Worm (Caenorhabditis elegans) whole organism, L3 larva: ENCODE data around the gene C34C6.10.

Experiments used
- R02D3.7 ChIP-seq: fragments of 150-350 bp; optimal IDR thresholded peaks from 2 replicates; lab custom pipeline; 2014; ENCODE audit warnings: missing biosample characterization, missing genetic modification characterization
- ZK546.5 ChIP-seq: sonication (generic microtip); optimal IDR thresholded peaks from 2 replicates; lab custom pipeline; 2017; ENCODE audit warnings: missing biosample characterization, missing genetic modification characterization
- aly-2 ChIP-seq: fragments of 150-350 bp; optimal IDR thresholded peaks from 2 replicates; lab custom pipeline; 2014; ENCODE audit warnings: missing biosample characterization, missing genetic modification characterization
- ama-1 ChIP-seq: fragments of 150-350 bp; optimal IDR thresholded peaks from 2 replicates; lab custom pipeline; 2018
- ceh-16 ChIP-seq: sonication (generic microtip); optimal IDR thresholded peaks from 2 replicates; lab custom pipeline; 2017; ENCODE audit warnings: missing biosample characterization, missing genetic modification characterization
- ceh-28 ChIP-seq: fragments of 150-350 bp; optimal IDR thresholded peaks from 2 replicates; lab custom pipeline; 2014; ENCODE audit warnings: missing biosample characterization, missing genetic modification reagents, missing genetic modification characterization
- ceh-82 ChIP-seq: fragments of 150-350 bp; optimal IDR thresholded peaks from 2 replicates; lab custom pipeline; 2014; ENCODE audit warnings: missing biosample characterization, missing genetic modification characterization
- ceh-9 ChIP-seq: sonication (generic microtip); optimal IDR thresholded peaks from 2 replicates; lab custom pipeline; 2018; ENCODE audit warnings: missing biosample characterization, missing genetic modification characterization
- daf-12 ChIP-seq: fragments of 150-350 bp; optimal IDR thresholded peaks from 2 replicates; lab custom pipeline; 2014; ENCODE audit warnings: missing biosample characterization, missing genetic modification reagents, missing genetic modification characterization
- egl-27 ChIP-seq: sonication (generic microtip); optimal IDR thresholded peaks from 4 replicates; lab custom pipeline; 2017; ENCODE audit warnings: missing biosample characterization, missing genetic modification reagents, missing genetic modification characterization
- egl-5 ChIP-seq: fragments of 150-350 bp; optimal IDR thresholded peaks from 2 replicates; lab custom pipeline; 2017; ENCODE audit warnings: missing biosample characterization, missing genetic modification reagents, missing genetic modification characterization, inconsistent platforms
- elt-1 ChIP-seq: fragments of 150-350 bp; optimal IDR thresholded peaks from 2 replicates; lab custom pipeline; 2014; ENCODE audit warnings: missing biosample characterization, missing genetic modification characterization
- elt-2 ChIP-seq: sonication (generic microtip); optimal IDR thresholded peaks from 2 replicates; lab custom pipeline; 2016; ENCODE audit warnings: missing genetic modification reagents, mild to moderate bottlenecking, missing genetic modification characterization, missing compliant biosample characterization
- elt-3 ChIP-seq, 3 experiments: fragments of 150-350 bp in 1 of 3; sonication (generic microtip) in 2 of 3; optimal IDR thresholded peaks; 2 replicates in 2 of 3; 4 replicates in 1 of 3; lab custom pipeline; 2014 to 2017; ENCODE audit warnings: missing biosample characterization in 3 of 3, missing genetic modification characterization in 3 of 3
- eor-1 ChIP-seq, 2 experiments: fragments of 150-350 bp; optimal IDR thresholded peaks; 2 replicates each; lab custom pipeline; 2014 to 2018; ENCODE audit warnings: missing biosample characterization in 2 of 2, missing genetic modification characterization in 2 of 2
- fkh-10 ChIP-seq: sonication (generic microtip); optimal IDR thresholded peaks from 2 replicates; lab custom pipeline; 2017; ENCODE audit warnings: missing biosample characterization, missing genetic modification reagents, missing genetic modification characterization
- fkh-2 ChIP-seq: fragments of 150-350 bp; optimal IDR thresholded peaks from 2 replicates; lab custom pipeline; 2014; ENCODE audit warnings: missing biosample characterization, missing genetic modification reagents, missing genetic modification characterization
- fos-1 ChIP-seq: fragments of 150-350 bp; optimal IDR thresholded peaks from 2 replicates; lab custom pipeline; 2014; ENCODE audit warnings: missing biosample characterization, missing genetic modification characterization
- hmg-11 ChIP-seq: sonication (generic microtip); optimal IDR thresholded peaks from 2 replicates; lab custom pipeline; 2016; ENCODE audit warnings: missing genetic modification characterization, missing compliant biosample characterization
- jun-1 ChIP-seq: fragments of 150-350 bp; optimal IDR thresholded peaks from 2 replicates; lab custom pipeline; 2014; ENCODE audit warnings: missing biosample characterization, missing genetic modification reagents, missing genetic modification characterization
- lin-15B ChIP-seq: fragments of 150-350 bp; optimal IDR thresholded peaks from 2 replicates; lab custom pipeline; 2014; ENCODE audit warnings: missing biosample characterization, missing genetic modification characterization
- lin-39 ChIP-seq: fragments of 150-350 bp; optimal IDR thresholded peaks from 2 replicates; lab custom pipeline; 2018; ENCODE audit warnings: missing biosample characterization, missing genetic modification reagents, missing genetic modification characterization
- lsy-12 ChIP-seq: sonication (generic microtip); optimal IDR thresholded peaks from 2 replicates; lab custom pipeline; 2016; ENCODE audit warnings: mild to moderate bottlenecking, missing genetic modification characterization, missing compliant biosample characterization
- mdl-1 ChIP-seq: fragments of 150-350 bp; optimal IDR thresholded peaks from 2 replicates; lab custom pipeline; 2014; ENCODE audit warnings: missing biosample characterization, missing genetic modification characterization
- mml-1 ChIP-seq: fragments of 150-350 bp; sonication (generic microtip); optimal IDR thresholded peaks from 3 replicates; lab custom pipeline; 2014; ENCODE audit warnings: missing biosample characterization, missing genetic modification characterization
- nfya-1 ChIP-seq: sonication (generic microtip); optimal IDR thresholded peaks from 2 replicates; lab custom pipeline; 2017; ENCODE audit warnings: missing genetic modification characterization, mild to moderate bottlenecking, missing compliant biosample characterization, antibody characterized with exemption, moderate library complexity; ENCODE audit not compliant: insufficient read depth
- nhr-11 ChIP-seq: fragments of 150-350 bp; optimal IDR thresholded peaks from 2 replicates; lab custom pipeline; 2014; ENCODE audit warnings: missing biosample characterization, missing genetic modification characterization
- nhr-12 ChIP-seq: fragments of 150-350 bp; optimal IDR thresholded peaks from 2 replicates; lab custom pipeline; 2014; ENCODE audit warnings: missing biosample characterization, missing genetic modification characterization
- nhr-23 ChIP-seq: fragments of 150-350 bp; optimal IDR thresholded peaks from 2 replicates; lab custom pipeline; 2014; ENCODE audit warnings: missing biosample characterization, missing genetic modification reagents, missing genetic modification characterization
- nhr-237 ChIP-seq: fragments of 150-350 bp; optimal IDR thresholded peaks from 2 replicates; lab custom pipeline; 2014; ENCODE audit warnings: missing biosample characterization, missing genetic modification characterization
- nhr-25 ChIP-seq: sonication (generic microtip); optimal IDR thresholded peaks from 2 replicates; lab custom pipeline; 2017; ENCODE audit warnings: missing biosample characterization, missing genetic modification characterization
- nhr-28 ChIP-seq: fragments of 150-350 bp; optimal IDR thresholded peaks from 2 replicates; lab custom pipeline; 2014; ENCODE audit warnings: missing biosample characterization, missing genetic modification characterization
- nhr-43 ChIP-seq: sonication (generic microtip); optimal IDR thresholded peaks from 2 replicates; lab custom pipeline; 2016; ENCODE audit warnings: mild to moderate bottlenecking, missing genetic modification characterization, missing compliant biosample characterization; ENCODE audit not compliant: poor library complexity, severe bottlenecking
- nhr-67 ChIP-seq: fragments of 150-350 bp; optimal IDR thresholded peaks from 2 replicates; lab custom pipeline; 2014; ENCODE audit warnings: missing biosample characterization, missing genetic modification characterization
- nhr-76 ChIP-seq: fragments of 150-350 bp; sonication (generic microtip); optimal IDR thresholded peaks from 5 replicates; lab custom pipeline; 2014; ENCODE audit warnings: missing biosample characterization, missing genetic modification characterization
- nhr-77 ChIP-seq: fragments of 150-350 bp; optimal IDR thresholded peaks from 2 replicates; lab custom pipeline; 2014; ENCODE audit warnings: missing biosample characterization, missing genetic modification characterization
- pqm-1 ChIP-seq: fragments of 150-350 bp; optimal IDR thresholded peaks from 2 replicates; lab custom pipeline; 2017; ENCODE audit warnings: missing biosample characterization, missing genetic modification characterization, inconsistent platforms
- sea-2 ChIP-seq: fragments of 150-350 bp; sonication (generic microtip); optimal IDR thresholded peaks from 4 replicates; lab custom pipeline; 2014; ENCODE audit warnings: missing biosample characterization, missing genetic modification reagents, missing genetic modification characterization
- skn-1 ChIP-seq: fragments of 150-350 bp; optimal IDR thresholded peaks from 2 replicates; lab custom pipeline; 2014; ENCODE audit warnings: missing biosample characterization, missing genetic modification characterization
- snpc-4 ChIP-seq: fragments of 150-350 bp; optimal IDR thresholded peaks from 2 replicates; lab custom pipeline; 2014; ENCODE audit warnings: missing biosample characterization, missing genetic modification characterization
- tbx-2 ChIP-seq: sonication (generic microtip); optimal IDR thresholded peaks from 2 replicates; lab custom pipeline; 2016; ENCODE audit warnings: mild to moderate bottlenecking, missing genetic modification characterization, missing compliant biosample characterization
- unc-39 ChIP-seq: sonication (generic microtip); optimal IDR thresholded peaks from 4 replicates; lab custom pipeline; 2017; ENCODE audit warnings: missing biosample characterization, missing genetic modification characterization
- unc-62 ChIP-seq: fragments of 150-350 bp; sonication (generic microtip); optimal IDR thresholded peaks from 4 replicates; lab custom pipeline; 2014; ENCODE audit warnings: missing biosample characterization, missing genetic modification reagents, missing genetic modification characterization
- zag-1 ChIP-seq: fragments of 150-350 bp; optimal IDR thresholded peaks from 2 replicates; lab custom pipeline; 2014; ENCODE audit warnings: missing biosample characterization, missing genetic modification characterization
- ztf-11 ChIP-seq: fragments of 150-350 bp; optimal IDR thresholded peaks from 2 replicates; lab custom pipeline; 2014; ENCODE audit warnings: missing biosample characterization, missing genetic modification characterization
- ztf-4 ChIP-seq: fragments of 150-350 bp; optimal IDR thresholded peaks from 2 replicates; lab custom pipeline; 2014; ENCODE audit warnings: missing biosample characterization, missing genetic modification characterization

The C34C6.10 gene

DNA sequence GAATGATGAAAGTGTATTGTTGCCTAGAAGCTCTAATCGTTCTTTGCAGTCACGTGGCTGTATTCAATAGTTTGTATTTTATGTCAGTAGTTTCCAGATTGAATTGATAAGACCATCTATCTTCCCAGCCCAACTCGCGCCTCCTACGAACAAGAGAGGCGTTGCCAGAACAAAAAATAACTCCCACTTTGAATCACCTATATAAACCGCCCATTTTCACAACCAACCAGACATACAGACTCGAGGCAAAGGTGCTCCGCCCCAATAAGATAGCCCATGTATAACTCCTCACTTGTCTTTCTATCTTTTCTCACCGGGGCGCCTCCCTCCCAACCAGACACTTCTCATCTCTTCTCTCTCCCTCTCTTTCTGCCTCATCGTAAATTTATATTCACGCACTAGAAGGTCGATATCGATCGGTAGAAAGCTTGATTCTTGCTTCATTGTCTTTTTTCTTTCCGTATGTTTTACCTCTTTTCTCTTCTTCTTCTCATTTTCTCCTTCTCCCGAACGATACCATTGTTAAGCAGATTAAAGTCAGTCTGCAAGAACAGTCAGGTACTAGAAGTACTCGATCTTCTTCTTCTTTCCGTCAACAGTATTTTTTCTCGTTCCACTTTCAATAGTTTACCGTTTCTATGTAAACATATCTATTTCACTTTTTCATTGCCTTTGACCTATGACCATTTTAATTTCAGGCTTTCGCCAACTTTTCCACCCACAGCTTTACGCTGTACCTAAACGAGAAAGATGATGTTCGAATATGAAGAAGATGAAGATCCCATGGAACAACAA lies 47.9 kb upstream of the C34C6.10 start, which contains the start of gene mak-1 (continued):
- TF ChIP-seq R02D3.7: no peak
- no peak for TF ChIP-seq egl-27
- peak; percentile 17 for TF ChIP-seq nhr-23 (tag; lab: Kevin White, UChicago)
- no peak for TF ChIP-seq snpc-4 (tag; lab: Kevin White, UChicago)
- TF ChIP-seq ceh-9 (tag; lab: Kevin White, UChicago): no peak
- no peak for TF ChIP-seq ztf-4
- no peak for TF ChIP-seq mdl-1 (tag; lab: Kevin White, UChicago)
- peak; percentile 90 for TF ChIP-seq elt-2 (tag; lab: Kevin White, UChicago)
- peak; percentile 75 for TF ChIP-seq jun-1 (tag; lab: Kevin White, UChicago)

DNA sequence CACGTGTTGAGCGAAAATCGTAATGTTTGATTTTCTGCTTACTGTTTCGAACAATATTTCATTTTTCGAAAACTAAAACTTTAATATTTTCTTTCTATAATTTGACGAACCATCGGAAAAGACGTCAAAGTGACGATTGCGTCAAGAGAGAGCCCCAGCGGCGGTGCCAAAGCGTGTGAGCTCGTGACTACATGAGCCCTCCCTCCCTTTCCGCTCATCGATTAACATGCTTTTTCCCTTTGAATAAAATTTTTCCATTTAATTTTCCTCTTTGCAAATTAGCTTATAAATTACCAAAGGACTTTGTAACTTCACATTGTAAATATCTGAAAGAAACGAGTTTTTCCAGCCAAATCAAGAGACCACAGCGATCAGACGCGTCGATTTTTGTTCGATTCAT lies 47.3 kb upstream of the C34C6.10 start:
- TF ChIP-seq hmg-11: no peak
- peak; percentile 21 for TF ChIP-seq lin-15B (tag; lab: Kevin White, UChicago)
- TF ChIP-seq skn-1: no peak

DNA sequence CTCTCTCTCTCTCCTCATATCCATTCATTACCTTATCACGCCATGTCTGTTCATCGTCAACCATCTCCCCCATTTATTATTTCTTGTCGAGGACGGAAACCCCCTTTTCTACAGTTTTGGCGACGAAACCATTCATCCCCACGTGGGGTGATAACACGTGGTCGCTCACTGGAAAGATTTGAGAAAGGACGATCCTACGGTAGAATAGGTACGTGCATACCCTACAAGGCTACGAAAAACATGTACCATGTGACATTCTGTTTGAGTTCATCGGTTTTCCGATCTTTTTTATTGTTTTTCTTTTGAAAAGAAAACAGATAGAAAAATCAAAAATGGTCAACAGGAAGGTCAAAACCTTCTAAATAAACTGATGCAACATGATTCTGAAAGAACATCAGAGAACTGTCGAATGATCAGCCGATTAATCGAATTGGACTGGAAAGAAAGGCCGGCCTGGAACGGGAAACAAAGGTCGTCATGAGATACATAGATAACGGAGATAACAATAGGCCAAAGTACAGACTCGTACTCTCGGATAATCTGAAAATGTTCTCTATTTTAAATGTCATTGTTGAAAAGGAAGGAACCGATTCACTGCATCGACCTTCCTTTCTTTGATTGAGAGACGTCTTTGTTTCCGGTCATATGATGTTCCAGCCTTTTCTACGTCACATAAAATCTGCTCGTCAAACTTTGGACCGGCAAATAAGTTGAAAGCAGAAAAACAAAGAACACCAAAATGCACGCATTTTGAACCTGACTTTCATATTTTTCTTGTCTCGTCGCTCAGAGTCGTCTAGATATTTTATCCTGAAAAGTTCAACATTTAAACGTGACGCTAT lies 46.5 kb upstream of the C34C6.10 start:
- TF ChIP-seq lin-15B (tag; lab: Kevin White, UChicago) (no peak), ZK546.5 (no peak), nhr-76 (tag; lab: Kevin White, UChicago) (no peak), ceh-28 (tag; lab: Kevin White, UChicago) (no peak), eor-1 (tag; optimal IDR thresholded peaks at IDR 0.05; lab: Kevin White, UChicago) (no peak), tbx-2 (tag; lab: Kevin White, UChicago) (peak; percentile 52), fkh-2 (tag; lab: Kevin White, UChicago) (no peak), jun-1 (tag; lab: Kevin White, UChicago) (peak; percentile 66), nhr-25 (tag; lab: Kevin White, UChicago) (peak; percentile 88), ztf-11 (tag; lab: Kevin White, UChicago) (no peak), fos-1 (tag; lab: Kevin White, UChicago) (no peak), nhr-237 (tag; lab: Kevin White, UChicago) (no peak), nhr-67 (tag; lab: Kevin White, UChicago) (no peak), ama-1 (lab: Kevin White, UChicago) (peak; percentile 63), skn-1 (no peak), aly-2 (tag; lab: Kevin White, UChicago) (no peak), nhr-43 (tag; lab: Kevin White, UChicago) (peak; percentile 95), ceh-82 (tag; lab: Kevin White, UChicago) (no peak), nhr-23 (tag; lab: Kevin White, UChicago) (peak; percentile 85), unc-62 (GFP tag; lab: Kevin White, UChicago) (no peak), egl-27 (peak; percentile 34), elt-3 (tag; optimal IDR thresholded peaks at IDR 0.05; lab: Kevin White, UChicago) (peak in 2 of 3 experiments; percentile 21 to 59), ceh-16 (no peak), mdl-1 (tag; lab: Kevin White, UChicago) (peak; percentile 92), fkh-10 (GFP tag; lab: Kevin White, UChicago) (no peak), egl-5 (no peak), elt-2 (tag; lab: Kevin White, UChicago) (peak; percentile 72), lin-39 (no peak), nhr-11 (tag; lab: Kevin White, UChicago) (peak; percentile 80), pqm-1 (tag; lab: Kevin White, UChicago) (peak; percentile 18), snpc-4 (tag; lab: Kevin White, UChicago) (no peak), unc-39 (tag; lab: Kevin White, UChicago) (no peak), nfya-1 (tag; lab: Kevin White, UChicago) (peak; percentile 42), sea-2 (GFP tag; lab: Kevin White, UChicago) (no peak), nhr-77 (tag; lab: Kevin White, UChicago) (no peak), lsy-12 (tag; lab: Kevin White, UChicago) (peak; percentile 4), elt-1 (tag; lab: Kevin White, UChicago) (peak; percentile 82), nhr-28 (tag; lab: Kevin White, UChicago) (no peak), nhr-12 (no peak), zag-1 (tag; lab: Kevin White, UChicago) (no peak), daf-12 (tag; lab: Kevin White, UChicago) (no peak), hmg-11 (no peak), ztf-4 (peak; percentile 31), R02D3.7 (no peak), mml-1 (tag; lab: Kevin White, UChicago) (no peak), ceh-9 (tag; lab: Kevin White, UChicago) (no peak)
